Worm (Caenorhabditis elegans) whole organism, L2 larva: ENCODE data around the gene srb-5.

Source experiments
- ZK546.5 ChIP-seq: sonication (generic microtip); optimal IDR thresholded peaks from 2 replicates; lab custom pipeline; 2017; ENCODE audit warnings: missing biosample characterization, missing genetic modification characterization
- alr-1 ChIP-seq: fragments of 150-350 bp; optimal IDR thresholded peaks from 2 replicates; lab custom pipeline; 2014; ENCODE audit warnings: missing biosample characterization, missing genetic modification characterization
- ama-1 ChIP-seq: fragments of 150-350 bp; optimal IDR thresholded peaks from 2 replicates; lab custom pipeline; 2018; ENCODE audit warnings: inconsistent platforms
- ceh-82 ChIP-seq: fragments of 150-350 bp; optimal IDR thresholded peaks from 2 replicates; lab custom pipeline; 2014; ENCODE audit warnings: missing biosample characterization, missing genetic modification characterization
- elt-3 ChIP-seq: sonication (generic microtip); optimal IDR thresholded peaks from 2 replicates; lab custom pipeline; 2017; ENCODE audit warnings: missing biosample characterization, missing genetic modification characterization
- gmeb-1 ChIP-seq: fragments of 150-350 bp; optimal IDR thresholded peaks from 2 replicates; lab custom pipeline; 2014; ENCODE audit warnings: missing biosample characterization, missing genetic modification characterization
- lin-11 ChIP-seq: fragments of 150-350 bp; sonication (generic microtip); optimal IDR thresholded peaks from 2 replicates; lab custom pipeline; 2014; ENCODE audit warnings: missing biosample characterization, missing genetic modification characterization, inconsistent platforms, mixed read lengths
- lsy-2 ChIP-seq, 2 experiments: fragments of 150-350 bp in 1 of 2; sonication (generic microtip) in 1 of 2; optimal IDR thresholded peaks; 2 replicates each; lab custom pipeline; 2014 to 2017; ENCODE audit warnings: missing biosample characterization in 2 of 2, missing genetic modification characterization in 2 of 2
- mab-5 ChIP-seq: fragments of 150-350 bp; optimal IDR thresholded peaks from 2 replicates; lab custom pipeline; 2014; ENCODE audit warnings: missing biosample characterization, missing genetic modification characterization
- nhr-12 ChIP-seq: fragments of 150-350 bp; optimal IDR thresholded peaks from 2 replicates; lab custom pipeline; 2014; ENCODE audit warnings: missing biosample characterization, missing genetic modification characterization
- nhr-237 ChIP-seq: fragments of 150-350 bp; optimal IDR thresholded peaks from 2 replicates; lab custom pipeline; 2014; ENCODE audit warnings: missing biosample characterization, missing genetic modification characterization
- snpc-4 ChIP-seq: fragments of 150-350 bp; optimal IDR thresholded peaks from 2 replicates; lab custom pipeline; 2014; ENCODE audit warnings: missing biosample characterization, missing genetic modification characterization
- unc-39 ChIP-seq: fragments of 150-350 bp; optimal IDR thresholded peaks from 2 replicates; lab custom pipeline; 2014; ENCODE audit warnings: missing biosample characterization, missing genetic modification characterization
- unc-62 ChIP-seq: fragments of 150-350 bp; optimal IDR thresholded peaks from 2 replicates; lab custom pipeline; 2014; ENCODE audit warnings: missing biosample characterization, missing genetic modification reagents, missing genetic modification characterization

ce11 chrII:5163283-5163682, at the start of gene srb-5:
- no peak for TF ChIP-seq nhr-237
- no peak for TF ChIP-seq elt-3 (tag; lab: Kevin White, UChicago)
- TF ChIP-seq lin-11 (tag; lab: Kevin White, UChicago) = no peak
- TF ChIP-seq unc-62 (GFP tag; lab: Kevin White, UChicago) = no peak
- no peak for TF ChIP-seq nhr-12
- TF ChIP-seq mab-5 (tag; lab: Kevin White, UChicago) = no peak
- no peak for TF ChIP-seq gmeb-1
- no peak for TF ChIP-seq ama-1 (lab: Kevin White, UChicago)
- TF ChIP-seq unc-39 (tag; lab: Kevin White, UChicago) = no peak
- no peak for TF ChIP-seq lsy-2 (tag; optimal IDR thresholded peaks at IDR 0.05; lab: Kevin White, UChicago)
- no peak for TF ChIP-seq alr-1
- TF ChIP-seq ceh-82 = no peak
- TF ChIP-seq ZK546.5 (tag; lab: Kevin White, UChicago) = no peak
- no peak for TF ChIP-seq snpc-4 (tag; lab: Kevin White, UChicago)
